Worm (Caenorhabditis elegans) whole organism, L3 larva: Measurements from ENCODE around the gene str-139.

Experiments used
- R02D3.7 ChIP-seq: fragments of 150-350 bp; optimal IDR thresholded peaks from 2 replicates; lab custom pipeline; 2014; ENCODE audit warnings: missing biosample characterization, missing genetic modification characterization
- ama-1 ChIP-seq: fragments of 150-350 bp; optimal IDR thresholded peaks from 2 replicates; lab custom pipeline; 2018
- ceh-9 ChIP-seq: sonication (generic microtip); optimal IDR thresholded peaks from 2 replicates; lab custom pipeline; 2018; ENCODE audit warnings: missing biosample characterization, missing genetic modification characterization
- fos-1 ChIP-seq: fragments of 150-350 bp; optimal IDR thresholded peaks from 2 replicates; lab custom pipeline; 2014; ENCODE audit warnings: missing biosample characterization, missing genetic modification characterization
- nhr-28 ChIP-seq: fragments of 150-350 bp; optimal IDR thresholded peaks from 2 replicates; lab custom pipeline; 2014; ENCODE audit warnings: missing biosample characterization, missing genetic modification characterization
- pha-4 ChIP-seq: fragments of 150-350 bp; optimal IDR thresholded peaks from 2 replicates; lab custom pipeline; 2014; ENCODE audit warnings: missing biosample characterization, missing genetic modification reagents, missing genetic modification characterization
- pqm-1 ChIP-seq: fragments of 150-350 bp; optimal IDR thresholded peaks from 2 replicates; lab custom pipeline; 2017; ENCODE audit warnings: missing biosample characterization, missing genetic modification characterization, inconsistent platforms

DNA sequence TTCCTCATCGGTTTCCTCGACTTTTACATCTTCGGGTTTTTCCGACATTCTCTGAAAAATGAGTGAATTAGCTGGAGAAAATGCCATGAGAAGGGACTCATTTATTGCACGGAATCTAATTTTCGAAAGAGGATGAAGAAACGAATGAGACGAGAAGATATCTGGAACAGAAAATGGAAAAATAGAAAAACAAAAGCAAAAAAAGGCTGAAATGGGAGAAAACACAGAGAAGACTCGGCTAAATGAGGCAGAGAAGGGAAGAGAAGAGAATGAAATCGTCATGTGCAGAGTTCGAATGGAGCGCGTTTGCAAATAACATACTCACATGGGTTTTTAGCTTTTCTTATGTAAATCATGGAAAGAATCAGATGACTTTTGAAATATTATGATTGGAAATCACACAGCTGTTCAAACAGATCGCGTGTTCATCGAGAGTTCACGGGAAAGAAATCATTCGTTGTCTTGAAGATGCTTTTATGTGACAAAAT is 48.0 kb downstream of the str-139 start, which contains the start of gene Y97E10AR.6:
- TF ChIP-seq pqm-1 (tag; lab: Kevin White, UChicago) = no peak
- TF ChIP-seq pha-4 (tag; lab: Kevin White, UChicago) = peak; percentile 47
- TF ChIP-seq ceh-9 (tag; lab: Kevin White, UChicago) = no peak
- TF ChIP-seq R02D3.7 (tag; lab: Kevin White, UChicago) = no peak
- no peak for TF ChIP-seq fos-1
- peak; percentile 7 for TF ChIP-seq ama-1 (lab: Kevin White, UChicago)
- no peak for TF ChIP-seq nhr-28 (tag; lab: Kevin White, UChicago)
